Fruit fly (Drosophila melanogaster): Measurements from ENCODE around the gene Ilp8.

Gene Ilp8

dm6 chr3L:17004218-17004759 lies 27.6 kb downstream of the Ilp8 start (continued):
- TF ChIP-seq eyg (GFP tag; optimal IDR thresholded peaks at IDR 0.05) (peak; percentile 89), pnt (GFP tag; optimal IDR thresholded peaks at IDR 0.05) (peak; percentile 89), CG1024 (GFP tag; IDR thresholded peaks at IDR 0.05) (peak; percentile 58; the same call in 1 of the 2 replicates), pros (GFP tag; optimal IDR thresholded peaks at IDR 0.05) (no peak), nerfin-1 (tag; optimal IDR thresholded peaks at IDR 0.05) (peak; percentile 50), fru (optimal IDR thresholded peaks at IDR 0.05) (no peak), Nf-YA (GFP tag; IDR thresholded peaks at IDR 0.05) (peak; percentile 46; the same call in 1 of the 2 replicates), Six4 (GFP tag; optimal IDR thresholded peaks at IDR 0.05) (peak; percentile 86), CkIIα-i1 (GFP tag; IDR thresholded peaks at IDR 0.05) (peak; percentile 60; the same call in 1 of the 2 replicates), CG6175 (GFP tag; IDR thresholded peaks at IDR 0.05) (peak; percentile 64; the same call in 1 of the 3 replicates), CG1792 (GFP tag; optimal IDR thresholded peaks at IDR 0.05) (peak; percentile 87), Deaf1 (tag; optimal IDR thresholded peaks at IDR 0.05) (peak; percentile 64), corto (GFP tag; optimal IDR thresholded peaks at IDR 0.05) (no peak), sug (tag; optimal IDR thresholded peaks at IDR 0.05) (peak; percentile 59), HLH4C (GFP tag; IDR thresholded peaks at IDR 0.05; ENCODE audit: partially characterized antibody) (no peak), Hr78 (GFP tag; optimal IDR thresholded peaks at IDR 0.05) (peak in 1 of 2 experiments; percentile 58), Dek (tag; optimal IDR thresholded peaks at IDR 0.05) (peak; percentile 88), CG14710 (tag; optimal IDR thresholded peaks at IDR 0.05) (peak; percentile 63), CG17186 (GFP tag; optimal IDR thresholded peaks at IDR 0.05) (peak; percentile 70), CG1529 (GFP tag; optimal IDR thresholded peaks at IDR 0.05) (peak; percentile 70), CG10959 (GFP tag; IDR thresholded peaks at IDR 0.05) (peak; percentile 33; the same call in 1 of the 2 replicates), CG5953 (GFP tag; IDR thresholded peaks at IDR 0.05) (peak; percentile 72), CG11085 (GFP tag; IDR thresholded peaks at IDR 0.05) (peak; percentile 61), CG11695 (GFP tag; IDR thresholded peaks at IDR 0.05) (peak; percentile 91), oc (tag; optimal IDR thresholded peaks at IDR 0.05) (peak; percentile 50), gsb (GFP tag; IDR thresholded peaks at IDR 0.05) (peak; percentile 79), CG12942 (GFP tag; optimal IDR thresholded peaks at IDR 0.05) (peak; percentile 74), CG7786 (GFP tag; optimal IDR thresholded peaks at IDR 0.05) (peak; percentile 90), sens-2 (GFP tag; IDR thresholded peaks at IDR 0.05) (peak; percentile 57; the same call in 1 of the 2 replicates), CG32767 (GFP tag; IDR thresholded peaks at IDR 0.05) (peak; percentile 89), org-1 (GFP tag; optimal IDR thresholded peaks at IDR 0.05) (peak; percentile 89), CG1647 (GFP tag; optimal IDR thresholded peaks at IDR 0.05) (peak; percentile 86), CG17359 (tag; optimal IDR thresholded peaks at IDR 0.05) (peak; percentile 72), Spps (tag; optimal IDR thresholded peaks at IDR 0.05) (peak; percentile 22), Chrac-16 (GFP tag; optimal IDR thresholded peaks at IDR 0.05) (peak; percentile 78), gcm2 (GFP tag; optimal IDR thresholded peaks at IDR 0.05) (peak; percentile 74), cg (GFP tag; optimal IDR thresholded peaks at IDR 0.05) (no peak), CG7372 (GFP tag; IDR thresholded peaks at IDR 0.05) (peak; percentile 82), CG18599 (GFP tag; optimal IDR thresholded peaks at IDR 0.05) (peak; percentile 91), CG17612 (GFP tag; IDR thresholded peaks at IDR 0.05) (0 out of 2 replicates have a peak, but pooled peaks have one; percentile 35), vvl (GFP tag; IDR thresholded peaks at IDR 0.05) (peak; percentile 80), CG2875 (GFP tag; optimal IDR thresholded peaks at IDR 0.05) (peak; percentile 54), unpg (GFP tag; optimal IDR thresholded peaks at IDR 0.05) (peak; percentile 88), Abd-B (GFP tag; optimal IDR thresholded peaks at IDR 0.05) (peak; percentile 88), wdn (GFP tag; IDR thresholded peaks at IDR 0.05) (peak; percentile 63), Hsf (GFP tag; optimal IDR thresholded peaks at IDR 0.05) (peak; percentile 90), lola (GFP tag; optimal IDR thresholded peaks at IDR 0.05) (peak in 1 of 3 experiments; percentile 61), ham (GFP tag; IDR thresholded peaks at IDR 0.05) (peak; percentile 76), CG8290 (GFP tag; optimal IDR thresholded peaks at IDR 0.05) (peak; percentile 49), CG8290 (tag; optimal IDR thresholded peaks at IDR 0.05) (peak in 1 of 2 experiments; percentile 56)
